Fruit fly (Drosophila melanogaster): Measurements from ENCODE around the gene CG7560.

Gene CG7560

DNA sequence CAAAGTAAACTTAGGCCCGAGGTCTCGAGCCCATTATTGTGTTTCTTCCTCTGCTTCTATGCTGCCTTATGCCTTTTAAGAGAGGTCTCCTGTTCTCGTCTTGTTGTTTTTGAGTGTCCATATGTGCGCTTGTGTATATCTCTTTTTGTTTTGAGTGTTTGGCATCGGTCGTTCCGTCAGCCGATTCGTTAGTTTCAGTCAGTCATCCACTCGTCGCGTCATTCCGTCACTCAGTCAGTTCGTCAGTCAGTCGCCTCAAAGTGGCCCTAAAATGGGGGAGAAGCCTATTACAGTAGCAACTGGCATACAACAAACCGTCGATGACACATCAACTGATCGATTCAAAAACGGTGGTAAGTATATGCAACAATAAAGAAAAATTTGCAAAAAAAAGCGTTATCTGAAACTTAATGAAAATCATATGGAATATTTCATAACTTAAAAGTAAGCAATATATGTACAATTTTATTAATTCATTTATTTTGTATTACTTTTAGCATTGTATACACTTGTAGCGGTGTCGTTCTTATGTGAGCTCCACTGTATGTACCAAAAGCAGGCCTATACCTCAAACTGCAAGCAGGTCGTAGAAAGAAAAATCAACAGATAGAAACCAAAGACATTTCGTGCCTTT, 6.8 kb upstream of the CG7560 start (continued):
- TF ChIP-seq CG12659 (GFP tag; optimal IDR thresholded peaks at IDR 0.05): peak; percentile 93
- peak; percentile 90 for TF ChIP-seq Chrac-16 (GFP tag; optimal IDR thresholded peaks at IDR 0.05)
- no peak for TF ChIP-seq Opbp (GFP tag; IDR thresholded peaks at IDR 0.05; ENCODE audit: partially characterized antibody)
- peak; percentile 89 for TF ChIP-seq BtbVII (GFP tag; optimal IDR thresholded peaks at IDR 0.05)
- TF ChIP-seq gce (GFP tag; IDR thresholded peaks at IDR 0.05): peak; percentile 81; the same call in 2 of the 3 replicates
- peak; percentile 74 for TF ChIP-seq CG33213 (GFP tag; optimal IDR thresholded peaks at IDR 0.05)
- TF ChIP-seq sna (GFP tag; IDR thresholded peaks at IDR 0.05; ENCODE audit: partially characterized antibody): no peak
- TF ChIP-seq dmrt99B (tag; optimal IDR thresholded peaks at IDR 0.05): peak; percentile 97
- TF ChIP-seq pum (GFP tag; optimal IDR thresholded peaks at IDR 0.05): peak; percentile 88
- TF ChIP-seq CG17359 (tag; optimal IDR thresholded peaks at IDR 0.05): peak; percentile 96
- peak; percentile 84 for TF ChIP-seq en (GFP tag; optimal IDR thresholded peaks at IDR 0.05)
- TF ChIP-seq CG3838 (GFP tag; optimal IDR thresholded peaks at IDR 0.05): peak; percentile 85
- peak; percentile 86 for TF ChIP-seq CG3407 (GFP tag; optimal IDR thresholded peaks at IDR 0.05)
- peak; percentile 99 for TF ChIP-seq Med (GFP tag)
- peak; percentile 90 for TF ChIP-seq ssp (GFP tag; IDR thresholded peaks at IDR 0.05)
- TF ChIP-seq CG11085 (GFP tag; IDR thresholded peaks at IDR 0.05): peak; percentile 80
- TF ChIP-seq CG3065 (GFP tag; optimal IDR thresholded peaks at IDR 0.05): peak; percentile 72
- peak; percentile 84 for TF ChIP-seq CG2120 (GFP tag; optimal IDR thresholded peaks at IDR 0.05)
- peak; percentile 97 for TF ChIP-seq seq (GFP tag; IDR thresholded peaks at IDR 0.05)
- TF ChIP-seq CG6813 (GFP tag; optimal IDR thresholded peaks at IDR 0.05): peak; percentile 90
- TF ChIP-seq TFAM (GFP tag; optimal IDR thresholded peaks at IDR 0.05): peak; percentile 81
- peak; percentile 62 for TF ChIP-seq Myb (GFP tag; optimal IDR thresholded peaks at IDR 0.05)
- no peak for TF ChIP-seq CG8478 (optimal IDR thresholded peaks at IDR 0.05)
- TF ChIP-seq Adf1 (GFP tag; IDR thresholded peaks at IDR 0.05): peak; percentile 68
- TF ChIP-seq H2.0 (GFP tag; IDR thresholded peaks at IDR 0.05): peak; percentile 98
- no peak for TF ChIP-seq Hr39 (optimal IDR thresholded peaks at IDR 0.05)
- peak; percentile 4 for TF ChIP-seq BEAF-32 (GFP tag; optimal IDR thresholded peaks at IDR 0.05)
- TF ChIP-seq trh (GFP tag; optimal IDR thresholded peaks at IDR 0.05): peak; percentile 82
- TF ChIP-seq cad (GFP tag; optimal IDR thresholded peaks at IDR 0.05): no peak
- TF ChIP-seq stc (GFP tag; IDR thresholded peaks at IDR 0.05): peak; percentile 96
- peak; percentile 67 for TF ChIP-seq CG7987 (GFP tag; optimal IDR thresholded peaks at IDR 0.05)
- peak; percentile 81 for TF ChIP-seq wek (GFP tag; optimal IDR thresholded peaks at IDR 0.05)
- no peak for TF ChIP-seq br (optimal IDR thresholded peaks at IDR 0.05)
- peak in 1 of 2 experiments; percentile 95 for TF ChIP-seq eve (GFP tag; optimal IDR thresholded peaks at IDR 0.05)
- TF ChIP-seq CG6765 (GFP tag; optimal IDR thresholded peaks at IDR 0.05): peak; percentile 61
- TF ChIP-seq hkb (optimal IDR thresholded peaks at IDR 0.05): no peak
- peak; percentile 98 for TF ChIP-seq hkb (GFP tag; IDR thresholded peaks at IDR 0.05)
- no peak for TF ChIP-seq pfk (GFP tag; optimal IDR thresholded peaks at IDR 0.05)
- TF ChIP-seq D19A (tag; optimal IDR thresholded peaks at IDR 0.05): peak; percentile 94
- TF ChIP-seq Hr78 (GFP tag; optimal IDR thresholded peaks at IDR 0.05): peak in 1 of 2 experiments; percentile 83
- no peak for TF ChIP-seq CG13894 (tag; optimal IDR thresholded peaks at IDR 0.05)
- TF ChIP-seq CG17186 (GFP tag; optimal IDR thresholded peaks at IDR 0.05): peak; percentile 80
- peak; percentile 96 for TF ChIP-seq CG11504 (tag; optimal IDR thresholded peaks at IDR 0.05)
- peak; percentile 96 for TF ChIP-seq HLH3B (GFP tag; IDR thresholded peaks at IDR 0.05)
- TF ChIP-seq CG4360 (GFP tag; IDR thresholded peaks at IDR 0.05): no peak
- peak; percentile 88 for TF ChIP-seq psq (GFP tag; optimal IDR thresholded peaks at IDR 0.05)
- peak; percentile 97 for TF ChIP-seq CG5953 (GFP tag; IDR thresholded peaks at IDR 0.05)
- peak; percentile 84 for TF ChIP-seq fd3F (GFP tag; optimal IDR thresholded peaks at IDR 0.05)
- TF ChIP-seq rib (GFP tag; IDR thresholded peaks at IDR 0.05): peak; percentile 83
- TF ChIP-seq fru (optimal IDR thresholded peaks at IDR 0.05): no peak
- TF ChIP-seq CG7357 (GFP tag; IDR thresholded peaks at IDR 0.05): peak; percentile 92
- peak; percentile 94 for TF ChIP-seq Abd-B (GFP tag; optimal IDR thresholded peaks at IDR 0.05)
